Worm (Caenorhabditis elegans) whole organism, early embryonic: ENCODE measurements around the gene rpb-11.

Source experiments
- B0310.2 ChIP-seq: sonication (generic microtip); optimal IDR thresholded peaks from 2 replicates; lab custom pipeline; 2016; ENCODE audit warnings: mild to moderate bottlenecking, missing genetic modification characterization, missing compliant biosample characterization
- F13C5.2 ChIP-seq: sonication (generic microtip); optimal IDR thresholded peaks from 2 replicates; lab custom pipeline; 2017; ENCODE audit warnings: mild to moderate bottlenecking, missing genetic modification characterization, inconsistent platforms, missing compliant biosample characterization
- aly-1 ChIP-seq: sonication (generic microtip); optimal IDR thresholded peaks from 2 replicates; lab custom pipeline; 2016; ENCODE audit warnings: missing genetic modification characterization, missing compliant biosample characterization
- ama-1 ChIP-seq: fragments of 150-350 bp; optimal IDR thresholded peaks from 2 replicates; lab custom pipeline; 2014
- ceh-13 ChIP-seq: fragments of 200-800 bp; sonication (Bioruptor generic); optimal IDR thresholded peaks from 2 replicates; lab custom pipeline; 2018; ENCODE audit warnings: mild to moderate bottlenecking, missing genetic modification characterization, missing compliant biosample characterization
- ceh-36 ChIP-seq: sonication (generic microtip); optimal IDR thresholded peaks from 2 replicates; lab custom pipeline; 2016; ENCODE audit warnings: missing genetic modification characterization, inconsistent platforms, missing compliant biosample characterization
- ets-7 ChIP-seq: sonication (generic microtip); optimal IDR thresholded peaks from 2 replicates; lab custom pipeline; 2016; ENCODE audit warnings: missing genotype, missing genetic modification characterization, missing compliant biosample characterization
- flt-1 ChIP-seq: fragments of 200-800 bp; sonication (Bioruptor generic); IDR thresholded peaks from 2 replicates; pipeline ENCODE4 v1.3.6; 2022; ENCODE audit warnings: missing genetic modification characterization, missing compliant biosample characterization
- hmbx-1 ChIP-seq: sonication (generic microtip); optimal IDR thresholded peaks from 2 replicates; lab custom pipeline; 2016; ENCODE audit warnings: mild to moderate bottlenecking, missing genetic modification characterization, missing compliant biosample characterization
- hmg-4 ChIP-seq: fragments of 200-800 bp; sonication (Bioruptor generic); optimal IDR thresholded peaks from 2 replicates; lab custom pipeline; 2018; ENCODE audit warnings: mild to moderate bottlenecking, missing genetic modification characterization, missing compliant biosample characterization
- hnd-1 ChIP-seq: sonication (generic microtip); optimal IDR thresholded peaks from 2 replicates; lab custom pipeline; 2016; ENCODE audit warnings: missing genetic modification characterization, missing compliant biosample characterization
- pes-1 ChIP-seq: fragments of 200-800 bp; sonication (Bioruptor generic); IDR thresholded peaks from 2 replicates; pipeline ENCODE4 v1.3.6; 2022; ENCODE audit warnings: missing genetic modification reagents, missing genetic modification characterization, missing compliant biosample characterization
- scrt-1 ChIP-seq: fragments of 200-800 bp; sonication (Bioruptor generic); IDR thresholded peaks from 2 replicates; pipeline ENCODE4 v1.3.6; 2022; ENCODE audit warnings: missing genetic modification characterization, missing compliant biosample characterization
- sea-1 ChIP-seq: fragments of 200-800 bp; sonication (Bioruptor generic); conservative IDR thresholded peaks from 2 replicates; pipeline ENCODE4 v1.3.6; 2022; ENCODE audit warnings: missing genetic modification characterization, missing compliant biosample characterization
- tbx-11 ChIP-seq: fragments of 200-800 bp; sonication (Bioruptor generic); IDR thresholded peaks from 2 replicates; pipeline ENCODE4 v1.3.6; 2022; ENCODE audit warnings: missing genetic modification characterization, missing compliant biosample characterization
- tbx-37 ChIP-seq: fragments of 200-800 bp; sonication (Bioruptor generic); conservative IDR thresholded peaks from 2 replicates; pipeline ENCODE4 v1.3.6; 2022; ENCODE audit warnings: missing genetic modification reagents, missing genetic modification characterization, missing compliant biosample characterization
- tra-4 ChIP-seq: sonication (generic microtip); optimal IDR thresholded peaks from 2 replicates; lab custom pipeline; 2017; ENCODE audit warnings: missing genetic modification characterization, missing compliant biosample characterization

rpb-11 gene

DNA sequence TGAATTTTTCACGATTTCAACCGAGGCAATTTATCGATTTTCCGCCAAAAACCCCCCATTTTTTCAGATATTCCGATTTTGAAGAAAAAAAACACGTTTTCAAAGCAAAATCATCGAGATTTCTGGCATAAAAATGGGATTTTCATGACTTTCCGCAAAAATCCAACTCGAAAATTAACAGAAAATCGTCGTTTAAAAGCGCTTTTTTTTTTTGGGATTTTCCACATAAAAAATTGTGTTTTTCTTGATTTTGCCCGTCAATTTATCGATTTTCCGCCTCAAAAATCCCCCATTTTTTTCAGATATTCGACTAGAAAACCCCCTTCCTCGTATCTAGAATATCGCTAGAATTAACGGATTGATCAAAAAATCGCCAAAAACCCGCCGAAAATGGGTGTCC is 8.7 kb downstream of the rpb-11 start, which contains the start of gene xrn-1:
TSS of gene xrn-1 (plus strand) at position 301 of the 400 bp plus-strand sequence.
- no peak for TF ChIP-seq tbx-11 (GFP tag; lab: Robert Waterston, UW)
- TF ChIP-seq ceh-13 (GFP tag; lab: Kevin White, UChicago): no peak
- no peak for TF ChIP-seq ama-1
- TF ChIP-seq tra-4 (tag; lab: Kevin White, UChicago): no peak
- no peak for TF ChIP-seq B0310.2
- TF ChIP-seq hnd-1: no peak
- no peak for TF ChIP-seq tbx-37
- TF ChIP-seq scrt-1 (GFP tag; lab: Robert Waterston, UW): no peak
- no peak for TF ChIP-seq pes-1 (GFP tag; lab: Robert Waterston, UW)
- TF ChIP-seq ets-7: no peak
- no peak for TF ChIP-seq hmbx-1
- TF ChIP-seq ceh-36 (tag; lab: Kevin White, UChicago): no peak
- TF ChIP-seq F13C5.2 (tag; lab: Kevin White, UChicago): no peak
- no peak for TF ChIP-seq aly-1 (tag; lab: Kevin White, UChicago)
- no peak for TF ChIP-seq sea-1 (GFP tag; lab: Robert Waterston, UW)
- no peak for TF ChIP-seq hmg-4 (GFP tag; lab: Kevin White, UChicago)
- TF ChIP-seq flt-1 (GFP tag; lab: Robert Waterston, UW): no peak

DNA sequence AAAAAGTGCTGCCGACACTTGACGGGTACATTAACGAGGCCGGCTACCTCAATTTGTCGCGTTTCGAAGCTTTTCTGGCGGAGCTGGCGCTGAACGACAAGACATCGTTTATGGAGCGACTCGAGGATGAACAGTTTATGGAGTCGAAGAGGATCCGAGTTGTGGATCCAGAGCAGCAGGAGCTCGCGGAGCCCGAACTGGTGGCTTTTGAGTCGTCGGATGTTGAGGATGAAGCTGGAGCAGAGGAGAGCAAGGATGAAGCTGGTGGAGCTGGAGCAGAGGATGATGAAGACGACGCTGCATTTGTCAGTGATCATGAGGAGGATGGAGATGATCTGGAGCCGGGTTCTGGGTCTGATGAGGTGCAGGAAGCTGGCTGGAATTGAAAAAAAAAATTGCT is 14.9 kb downstream of the rpb-11 start:
- TF ChIP-seq tbx-37 (no peak), scrt-1 (GFP tag; lab: Robert Waterston, UW) (no peak), aly-1 (tag; lab: Kevin White, UChicago) (no peak), flt-1 (GFP tag; lab: Robert Waterston, UW) (no peak), B0310.2 (no peak), hmg-4 (GFP tag; lab: Kevin White, UChicago) (no peak), ceh-13 (GFP tag; lab: Kevin White, UChicago) (no peak), F13C5.2 (tag; lab: Kevin White, UChicago) (no peak), ceh-36 (tag; lab: Kevin White, UChicago) (no peak)

DNA sequence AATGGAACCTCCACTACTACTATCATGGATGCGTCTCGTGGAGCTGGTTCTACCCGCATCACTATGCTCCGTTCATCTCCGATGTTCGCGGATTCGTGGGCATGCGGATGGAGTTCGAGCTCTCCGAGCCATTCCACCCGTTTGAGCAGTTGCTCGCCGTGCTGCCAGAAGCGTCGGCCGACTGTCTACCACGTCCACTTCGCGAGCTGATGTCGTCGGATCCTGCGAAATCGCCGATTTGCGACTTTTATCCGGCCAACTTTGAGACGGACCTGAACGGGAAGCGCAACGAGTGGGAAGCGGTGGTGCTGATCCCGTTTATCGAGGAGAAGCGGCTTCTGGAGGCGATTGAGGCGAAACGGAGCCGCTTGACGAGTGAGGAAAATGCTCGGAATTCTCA is 17.9 kb downstream of the rpb-11 start:
- TF ChIP-seq hmg-4 (GFP tag; lab: Kevin White, UChicago) (no peak), ceh-13 (GFP tag; lab: Kevin White, UChicago) (no peak), aly-1 (tag; lab: Kevin White, UChicago) (no peak), B0310.2 (no peak), pes-1 (GFP tag; lab: Robert Waterston, UW) (no peak), ama-1 (no peak), ceh-36 (tag; lab: Kevin White, UChicago) (no peak), flt-1 (GFP tag; lab: Robert Waterston, UW) (no peak), hmbx-1 (no peak), hnd-1 (no peak), ets-7 (no peak), tbx-11 (GFP tag; lab: Robert Waterston, UW) (no peak), tra-4 (tag; lab: Kevin White, UChicago) (no peak), scrt-1 (GFP tag; lab: Robert Waterston, UW) (no peak), sea-1 (GFP tag; lab: Robert Waterston, UW) (no peak), tbx-37 (no peak), F13C5.2 (tag; lab: Kevin White, UChicago) (no peak)

DNA sequence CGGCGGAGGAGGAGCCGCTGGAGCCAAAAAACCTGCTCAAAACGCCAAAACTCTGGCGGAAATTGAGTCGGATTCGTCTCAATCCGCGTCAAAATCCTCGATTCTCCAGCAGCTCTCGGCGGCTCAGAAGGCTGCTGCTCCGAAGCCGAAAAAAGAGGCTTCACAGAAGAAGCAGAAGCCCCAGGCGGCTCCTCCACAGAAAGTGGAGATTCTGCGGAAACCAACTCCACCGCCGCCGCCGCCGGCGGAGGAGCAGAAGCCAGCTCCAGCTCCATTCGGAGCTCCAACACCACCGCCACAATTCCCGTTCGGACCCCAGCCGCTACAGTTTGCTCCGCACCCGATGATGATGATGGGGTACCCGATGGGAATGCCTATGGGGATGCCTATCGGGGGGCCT is 27.0 kb downstream of the rpb-11 start:
- TF ChIP-seq F13C5.2 (tag; lab: Kevin White, UChicago) (no peak), tra-4 (tag; lab: Kevin White, UChicago) (no peak), B0310.2 (no peak), hmbx-1 (no peak), tbx-37 (no peak), ceh-36 (tag; lab: Kevin White, UChicago) (no peak)

DNA sequence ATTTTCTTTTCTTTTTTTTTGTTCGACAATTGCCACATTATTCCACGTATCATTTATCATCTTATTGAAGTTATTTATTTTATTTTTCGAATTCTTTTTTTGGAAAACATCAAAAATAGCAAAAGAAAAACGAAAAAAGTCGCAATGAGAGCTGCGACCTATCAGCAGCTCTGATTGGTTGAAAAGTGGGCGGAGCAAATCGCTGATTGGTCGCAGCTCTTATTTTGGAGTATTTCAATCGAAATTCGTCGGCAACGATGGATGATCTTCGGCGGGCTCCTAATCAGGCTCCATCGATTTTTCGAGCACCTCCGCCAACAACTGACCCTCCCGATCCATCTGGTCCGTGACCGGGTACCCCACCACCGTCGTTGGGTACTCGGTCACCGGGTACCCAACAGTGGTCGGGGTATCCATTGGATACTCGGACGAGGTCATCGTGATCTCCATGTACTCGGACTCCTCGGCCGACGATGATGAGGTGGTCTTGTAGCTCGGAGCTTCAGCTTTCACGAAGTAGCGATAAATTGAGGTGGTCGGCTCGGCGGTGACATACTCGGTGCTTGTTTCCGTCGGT is 30.0 kb downstream of the rpb-11 start:
- TF ChIP-seq sea-1 (GFP tag; lab: Robert Waterston, UW) (no peak), tbx-11 (GFP tag; lab: Robert Waterston, UW) (no peak), tra-4 (tag; lab: Kevin White, UChicago) (no peak), F13C5.2 (tag; lab: Kevin White, UChicago) (no peak), B0310.2 (no peak), flt-1 (GFP tag; lab: Robert Waterston, UW) (no peak)

DNA sequence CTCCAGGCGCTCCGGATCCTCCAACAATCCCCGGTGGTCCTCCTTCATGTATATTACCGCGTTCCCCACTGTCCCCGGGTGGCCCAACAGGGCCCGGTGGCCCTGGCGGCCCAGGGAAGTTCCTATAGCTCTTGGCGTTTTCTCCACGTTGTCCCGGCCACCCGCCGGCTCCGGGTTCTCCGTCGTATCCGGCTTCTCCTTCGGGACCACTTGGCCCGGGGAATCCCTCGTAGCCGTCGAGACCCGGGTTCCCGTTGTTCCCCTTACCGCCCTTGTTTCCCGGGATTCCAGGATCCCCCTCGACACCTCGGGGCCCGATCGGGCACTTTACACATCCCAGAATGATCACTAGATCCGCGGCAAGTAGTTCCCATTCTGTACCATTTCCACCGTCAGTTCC is 31.3 kb downstream of the rpb-11 start:
- no peak for TF ChIP-seq pes-1 (GFP tag; lab: Robert Waterston, UW)
- no peak for TF ChIP-seq scrt-1 (GFP tag; lab: Robert Waterston, UW)
- no peak for TF ChIP-seq tbx-37
- TF ChIP-seq tbx-11 (GFP tag; lab: Robert Waterston, UW): no peak
- TF ChIP-seq aly-1 (tag; lab: Kevin White, UChicago): no peak
- no peak for TF ChIP-seq hmbx-1
- TF ChIP-seq hnd-1: no peak
- TF ChIP-seq tra-4 (tag; lab: Kevin White, UChicago): no peak
- TF ChIP-seq ceh-13 (GFP tag; lab: Kevin White, UChicago): no peak
- no peak for TF ChIP-seq B0310.2
- no peak for TF ChIP-seq ama-1

DNA sequence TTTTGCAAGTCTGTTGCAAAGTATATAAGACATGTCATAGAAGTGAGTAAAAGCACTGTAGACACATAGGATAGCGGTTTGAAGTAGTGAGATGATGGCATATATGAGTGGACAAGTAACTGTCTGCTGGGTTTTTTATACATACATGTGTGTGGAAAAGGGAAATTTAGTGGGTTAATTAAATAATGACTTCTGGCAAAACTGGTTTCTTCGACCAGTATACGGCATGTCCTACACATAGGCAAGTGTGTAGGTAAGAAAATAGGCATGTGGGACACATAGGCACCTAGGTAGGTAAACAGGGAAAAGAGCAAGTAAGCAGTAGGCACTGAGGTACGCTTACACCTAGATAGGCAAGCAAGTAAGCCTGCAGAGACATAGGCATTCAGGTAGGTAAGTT is 34.7 kb downstream of the rpb-11 start, which contains the start of gene col-87:
TSS of gene col-87 (minus strand) at position 101 of the 400 bp plus-strand sequence.
- TF ChIP-seq tbx-37: no peak
- TF ChIP-seq ceh-36 (tag; lab: Kevin White, UChicago): no peak
- TF ChIP-seq sea-1 (GFP tag; lab: Robert Waterston, UW): no peak
- no peak for TF ChIP-seq ceh-13 (GFP tag; lab: Kevin White, UChicago)
- no peak for TF ChIP-seq F13C5.2 (tag; lab: Kevin White, UChicago)
- no peak for TF ChIP-seq hmg-4 (GFP tag; lab: Kevin White, UChicago)
- TF ChIP-seq ama-1: no peak
- TF ChIP-seq scrt-1 (GFP tag; lab: Robert Waterston, UW): no peak
- TF ChIP-seq hmbx-1: no peak
- no peak for TF ChIP-seq flt-1 (GFP tag; lab: Robert Waterston, UW)
- no peak for TF ChIP-seq B0310.2

DNA sequence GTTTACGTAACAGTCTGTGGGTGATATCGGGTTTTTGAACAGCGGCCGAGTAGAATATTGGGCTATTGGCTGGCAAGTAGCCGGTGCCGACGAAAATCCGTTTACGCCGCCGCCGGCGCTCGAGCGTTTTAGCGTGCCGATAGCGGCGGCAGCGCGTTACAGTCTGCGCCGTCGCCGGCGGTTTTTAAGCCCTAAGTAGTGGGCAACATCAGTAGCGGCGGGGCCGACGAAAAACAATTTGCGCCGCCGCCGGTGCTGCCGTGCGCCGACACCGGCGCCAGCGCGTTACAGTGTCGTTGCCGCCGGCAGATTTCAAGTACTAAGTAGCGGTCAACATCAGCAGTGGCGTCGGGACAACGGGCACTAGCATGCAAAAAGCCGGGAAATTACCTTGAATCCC is 36.0 kb downstream of the rpb-11 start:
- TF ChIP-seq aly-1 (tag; lab: Kevin White, UChicago): no peak
- TF ChIP-seq pes-1 (GFP tag; lab: Robert Waterston, UW): 0 out of 2 replicates have a peak, but pooled peaks have one; percentile 21
- TF ChIP-seq ets-7: no peak
- TF ChIP-seq F13C5.2 (tag; lab: Kevin White, UChicago): no peak
